Fruit fly (Drosophila melanogaster): ENCODE results near the gene CG6738.

The CG6738 gene

DNA sequence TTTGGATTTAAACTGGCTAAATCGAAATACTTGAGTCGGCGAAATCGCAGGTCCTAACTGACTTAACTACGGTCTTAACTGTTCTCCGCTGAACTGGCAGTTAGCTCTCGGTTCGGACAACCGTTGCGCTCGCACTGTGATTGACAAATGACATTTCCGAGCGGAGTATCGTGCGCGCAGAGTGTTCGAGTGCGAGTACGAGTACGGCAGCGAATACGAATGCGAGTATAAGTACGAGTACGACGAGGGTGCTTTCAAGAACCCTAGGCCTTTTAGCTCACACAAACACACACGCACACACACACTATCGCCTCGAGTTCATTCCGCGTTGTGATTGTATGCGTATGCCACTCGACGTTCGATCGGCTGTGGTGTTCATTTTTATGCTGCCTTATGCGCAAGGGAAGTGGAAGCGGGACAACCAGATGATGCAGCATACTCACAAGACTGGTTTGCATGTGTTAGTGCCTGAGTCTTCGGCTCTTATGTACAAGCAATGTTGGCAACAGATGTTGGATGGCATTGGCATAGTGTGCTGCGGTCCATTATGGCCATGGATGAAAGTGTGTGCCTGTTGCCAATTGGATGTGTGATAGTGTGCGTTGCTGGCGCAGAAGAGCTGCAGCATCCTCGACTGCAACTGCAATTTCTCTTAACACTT lies 42.5 kb downstream of the CG6738 start, which contains the start of gene hh:
hh (minus strand) TSS at position 229 of the 661 bp plus-strand sequence.
- peak; percentile 4 for TF ChIP-seq fkh (GFP tag; optimal IDR thresholded peaks at IDR 0.05)
- TF ChIP-seq Blimp-1 (GFP tag; optimal IDR thresholded peaks at IDR 0.05), result peak; percentile 57
- peak; percentile 59 for TF ChIP-seq Eip78C (GFP tag)
- no peak for TF ChIP-seq CG6808 (GFP tag; optimal IDR thresholded peaks at IDR 0.05)
- no peak for TF ChIP-seq CG34406 (GFP tag; optimal IDR thresholded peaks at IDR 0.05)
- no peak for TF ChIP-seq Hr4 (GFP tag; optimal IDR thresholded peaks at IDR 0.05)
- no peak for TF ChIP-seq Sox102F (GFP tag; optimal IDR thresholded peaks at IDR 0.05)
- TF ChIP-seq Smox (GFP tag; optimal IDR thresholded peaks at IDR 0.05), result no peak
- TF ChIP-seq ss (GFP tag; optimal IDR thresholded peaks at IDR 0.05), result peak; percentile 15 to 40
- no peak for TF ChIP-seq CG16779 (tag; optimal IDR thresholded peaks at IDR 0.05)
- TF ChIP-seq CG8119 (GFP tag; IDR thresholded peaks at IDR 0.05), result 0 out of 3 replicates have a peak, but pooled peaks have one; percentile 16
- TF ChIP-seq CG10631 (GFP tag; optimal IDR thresholded peaks at IDR 0.05), result no peak
- TF ChIP-seq Eip75B (GFP tag; optimal IDR thresholded peaks at IDR 0.05), result no peak
- peak; percentile 9 for TF ChIP-seq dsx (GFP tag; optimal IDR thresholded peaks at IDR 0.05; ENCODE audit: poor library complexity, severe bottlenecking)
- TF ChIP-seq vri (GFP tag; optimal IDR thresholded peaks at IDR 0.05), result peak; percentile 19

DNA sequence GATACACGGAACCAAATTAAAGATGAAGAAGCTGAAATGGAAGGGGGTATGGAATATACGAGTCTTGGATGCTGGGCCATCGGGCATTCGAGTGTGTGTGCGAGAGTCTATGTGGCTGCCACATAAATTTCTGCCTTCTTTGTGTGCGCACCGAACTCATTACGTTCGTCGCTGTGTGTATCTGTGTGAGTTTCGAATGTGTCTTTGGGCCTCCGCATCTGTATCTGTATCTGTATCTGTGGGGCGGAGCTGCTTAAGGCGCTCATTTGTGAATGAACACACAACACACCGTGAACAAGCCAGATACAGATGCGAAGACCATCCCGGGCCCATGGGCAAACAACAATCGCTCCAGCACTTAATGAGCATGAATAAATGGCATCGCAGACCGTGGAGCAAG lies 44.1 kb downstream of the CG6738 start:
- no peak for TF ChIP-seq CG11902 (GFP tag; optimal IDR thresholded peaks at IDR 0.05)
- no peak for TF ChIP-seq fd85E (GFP tag; optimal IDR thresholded peaks at IDR 0.05)
- no peak for TF ChIP-seq CG8632 (GFP tag; optimal IDR thresholded peaks at IDR 0.05)
- TF ChIP-seq Sox102F (GFP tag; optimal IDR thresholded peaks at IDR 0.05), result no peak
- no peak for TF ChIP-seq Ets21C (GFP tag; optimal IDR thresholded peaks at IDR 0.05)
- TF ChIP-seq Hr38 (GFP tag; optimal IDR thresholded peaks at IDR 0.05), result no peak
- no peak for TF ChIP-seq CG7368 (GFP tag; optimal IDR thresholded peaks at IDR 0.05)
- TF ChIP-seq Ets96B (tag; optimal IDR thresholded peaks at IDR 0.05), result no peak
- TF ChIP-seq Lpt (GFP tag; optimal IDR thresholded peaks at IDR 0.05), result no peak
- TF ChIP-seq vri (GFP tag; optimal IDR thresholded peaks at IDR 0.05), result no peak
- TF ChIP-seq esn (GFP tag; optimal IDR thresholded peaks at IDR 0.05), result no peak
- TF ChIP-seq CG6163 (GFP tag; IDR thresholded peaks at IDR 0.05), result no peak
- no peak for TF ChIP-seq svp (GFP tag)
- no peak for TF ChIP-seq CG6792 (GFP tag; optimal IDR thresholded peaks at IDR 0.05)
- no peak for TF ChIP-seq Met (GFP tag; optimal IDR thresholded peaks at IDR 0.05)

DNA sequence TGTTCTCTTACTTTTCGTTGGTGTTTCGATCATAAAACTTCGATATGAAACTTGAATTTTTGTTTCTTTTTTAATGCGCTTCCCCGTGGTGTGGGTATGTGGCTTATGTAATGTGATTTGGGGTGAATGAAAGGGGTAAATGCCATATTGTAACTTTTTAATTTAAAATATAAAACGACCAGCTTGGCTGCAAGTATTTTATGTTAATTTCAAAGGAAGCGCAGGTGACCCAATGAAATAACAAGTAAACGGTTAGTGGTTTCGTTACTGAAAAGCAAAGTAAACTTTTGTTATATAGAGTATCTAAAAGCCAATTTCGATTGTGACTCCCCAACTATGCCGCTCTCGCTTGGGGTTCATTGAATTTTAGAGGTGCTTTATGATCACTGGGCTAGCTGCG lies 45.3 kb downstream of the CG6738 start:
- TF ChIP-seq CG15336 (GFP tag; IDR thresholded peaks at IDR 0.05), result peak; percentile 42; the same call in 1 of the 2 replicates
- no peak for TF ChIP-seq CG8319 (GFP tag; optimal IDR thresholded peaks at IDR 0.05)
- peak; percentile 42 for TF ChIP-seq svp (GFP tag)
- TF ChIP-seq topi (GFP tag; optimal IDR thresholded peaks at IDR 0.05), result peak; percentile 33
- peak; percentile 19 for TF ChIP-seq CG34406 (GFP tag; optimal IDR thresholded peaks at IDR 0.05)
- TF ChIP-seq eg (GFP tag; IDR thresholded peaks at IDR 0.05), result no peak
- peak; percentile 5 for TF ChIP-seq vri (GFP tag; optimal IDR thresholded peaks at IDR 0.05)
- TF ChIP-seq Met (GFP tag; optimal IDR thresholded peaks at IDR 0.05), result peak; percentile 46
- TF ChIP-seq Smox (GFP tag; optimal IDR thresholded peaks at IDR 0.05), result peak; percentile 30
- TF ChIP-seq CG31627 (GFP tag; optimal IDR thresholded peaks at IDR 0.05), result peak; percentile 26
- peak; percentile 26 for TF ChIP-seq CG10669 (GFP tag; optimal IDR thresholded peaks at IDR 0.05)
- peak; percentile 1 for TF ChIP-seq dsx (GFP tag; optimal IDR thresholded peaks at IDR 0.05; ENCODE audit: poor library complexity, severe bottlenecking)
- TF ChIP-seq acj6 (GFP tag; optimal IDR thresholded peaks at IDR 0.05), result peak; percentile 19
- TF ChIP-seq CG8632 (GFP tag; optimal IDR thresholded peaks at IDR 0.05), result peak; percentile 22
- TF ChIP-seq Sox102F (GFP tag; optimal IDR thresholded peaks at IDR 0.05), result peak; percentile 41
- peak; percentile 23 for TF ChIP-seq Eip75B (GFP tag; optimal IDR thresholded peaks at IDR 0.05)
- TF ChIP-seq Hr39 (GFP tag; optimal IDR thresholded peaks at IDR 0.05), result peak; percentile 45
- TF ChIP-seq CG6808 (GFP tag; optimal IDR thresholded peaks at IDR 0.05), result peak; percentile 48
- no peak for TF ChIP-seq CG6792 (GFP tag; optimal IDR thresholded peaks at IDR 0.05)
- no peak for TF ChIP-seq ss (GFP tag; optimal IDR thresholded peaks at IDR 0.05)
- peak; percentile 26 for TF ChIP-seq OdsH (GFP tag; optimal IDR thresholded peaks at IDR 0.05)
- no peak for TF ChIP-seq Blimp-1 (GFP tag; optimal IDR thresholded peaks at IDR 0.05)
- peak; percentile 43 for TF ChIP-seq pdm3 (GFP tag; optimal IDR thresholded peaks at IDR 0.05)
- TF ChIP-seq achi (GFP tag; optimal IDR thresholded peaks at IDR 0.05), result peak; percentile 11
- TF ChIP-seq Hr4 (GFP tag; optimal IDR thresholded peaks at IDR 0.05), result peak; percentile 21
- TF ChIP-seq Ets96B (tag; optimal IDR thresholded peaks at IDR 0.05), result peak; percentile 15
- TF ChIP-seq Sox14 (GFP tag; optimal IDR thresholded peaks at IDR 0.05), result peak; percentile 19
- no peak for TF ChIP-seq CG9139 (GFP tag; optimal IDR thresholded peaks at IDR 0.05)
- no peak for TF ChIP-seq CG6163 (GFP tag; IDR thresholded peaks at IDR 0.05)
- TF ChIP-seq CG11902 (GFP tag; optimal IDR thresholded peaks at IDR 0.05), result no peak
- TF ChIP-seq CG32006 (GFP tag; optimal IDR thresholded peaks at IDR 0.05), result peak; percentile 38
- no peak for TF ChIP-seq Gug (GFP tag; IDR thresholded peaks at IDR 0.05)
- TF ChIP-seq lz (GFP tag; optimal IDR thresholded peaks at IDR 0.05), result peak; percentile 1
- TF ChIP-seq esn (GFP tag; optimal IDR thresholded peaks at IDR 0.05), result peak; percentile 46
- TF ChIP-seq Eip78C (GFP tag), result peak; percentile 11
